Fruit fly (Drosophila melanogaster): ENCODE measurements around the gene Tsp66E.

Gene Tsp66E

DNA sequence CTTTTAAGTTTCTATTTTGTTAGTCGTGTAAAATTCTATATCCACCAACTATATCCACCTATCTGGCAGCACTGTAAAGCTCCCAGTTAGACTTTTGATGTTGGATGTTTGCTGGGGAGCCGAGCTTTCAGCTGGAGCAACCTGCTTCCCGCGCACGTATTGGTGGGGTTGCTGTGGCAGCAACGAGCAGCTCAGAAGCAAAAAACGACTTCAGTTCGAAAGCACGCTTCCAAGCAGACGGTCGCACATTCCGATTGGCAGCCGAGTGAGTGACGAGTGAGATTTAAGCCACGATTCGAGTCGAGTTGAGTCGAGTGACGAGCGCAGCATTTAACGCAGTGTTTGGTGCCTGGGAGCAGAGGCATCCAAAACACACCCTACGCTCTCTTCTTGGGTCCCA, at the start of gene Tsp66E, which contains the start of gene mfr:
Gene Tsp66E, plus strand, starts transcription at position 168 of the 400 bp plus-strand sequence.
Gene mfr, minus strand, starts transcription at position 340 of the 400 bp plus-strand sequence.
- TF ChIP-seq CG17801 (GFP tag; optimal IDR thresholded peaks at IDR 0.05; ENCODE audit: partially characterized antibody), result peak; percentile 23

DNA sequence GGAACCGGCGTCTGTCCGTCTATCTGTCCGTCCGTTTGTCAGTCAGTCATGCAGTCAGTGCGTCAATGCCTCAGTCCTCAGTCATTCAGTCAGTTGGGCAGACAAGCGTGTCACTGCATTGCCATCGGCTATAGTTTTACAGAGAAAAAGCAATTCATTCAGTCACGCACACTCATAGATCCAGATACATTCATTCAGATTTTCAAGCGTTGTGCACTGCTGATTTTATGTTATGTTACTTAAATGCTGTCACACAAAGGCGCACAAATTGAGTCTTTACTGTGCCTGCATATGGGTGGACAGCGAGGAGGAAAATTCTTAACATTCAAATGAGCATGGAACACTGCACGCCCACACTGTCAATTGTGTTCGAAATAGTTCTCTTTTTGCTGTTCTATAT, 47.1 kb upstream of the Tsp66E start:
- no peak for TF ChIP-seq CG17801 (GFP tag; optimal IDR thresholded peaks at IDR 0.05; ENCODE audit: partially characterized antibody)

DNA sequence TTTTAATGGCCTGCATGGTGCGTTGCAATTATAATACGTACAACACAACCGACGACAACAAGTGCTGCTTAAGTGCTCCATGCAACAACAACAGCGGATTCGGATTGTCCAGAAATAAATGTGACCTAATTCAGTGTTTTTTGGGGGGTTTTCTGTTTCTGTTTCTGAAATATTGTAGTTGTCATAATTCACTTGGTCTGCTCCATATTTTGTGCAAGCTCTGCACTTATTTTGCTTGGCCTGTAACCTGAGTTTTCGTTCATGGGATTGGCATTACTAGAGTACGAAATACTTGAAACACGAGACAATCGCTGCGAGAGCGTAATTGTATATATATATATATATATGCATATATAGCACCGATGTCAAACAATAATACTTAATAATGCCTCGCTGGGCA, 43.0 kb upstream of the Tsp66E start:
- TF ChIP-seq CG17801 (GFP tag; optimal IDR thresholded peaks at IDR 0.05; ENCODE audit: partially characterized antibody), result peak; percentile 60

DNA sequence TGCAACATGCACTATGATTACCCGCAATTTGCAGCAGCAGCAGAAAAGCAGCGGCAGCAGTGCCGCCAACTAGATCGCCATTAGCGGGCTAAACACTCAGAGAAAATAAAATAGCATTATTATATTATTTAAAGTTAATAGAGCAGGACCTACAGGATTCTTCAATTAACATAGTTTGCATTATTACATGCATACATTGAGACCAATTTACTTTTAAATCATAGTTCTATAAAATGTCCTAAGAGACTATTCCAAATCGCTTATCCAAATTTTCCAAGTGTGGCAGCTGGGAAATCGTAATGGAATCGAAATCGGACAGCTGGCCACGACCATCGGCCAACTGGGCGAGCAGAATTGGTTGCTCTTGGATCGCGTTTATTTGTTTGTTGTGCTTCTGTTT, 41.8 kb upstream of the Tsp66E start:
- TF ChIP-seq CG17801 (GFP tag; optimal IDR thresholded peaks at IDR 0.05; ENCODE audit: partially characterized antibody), result no peak

DNA sequence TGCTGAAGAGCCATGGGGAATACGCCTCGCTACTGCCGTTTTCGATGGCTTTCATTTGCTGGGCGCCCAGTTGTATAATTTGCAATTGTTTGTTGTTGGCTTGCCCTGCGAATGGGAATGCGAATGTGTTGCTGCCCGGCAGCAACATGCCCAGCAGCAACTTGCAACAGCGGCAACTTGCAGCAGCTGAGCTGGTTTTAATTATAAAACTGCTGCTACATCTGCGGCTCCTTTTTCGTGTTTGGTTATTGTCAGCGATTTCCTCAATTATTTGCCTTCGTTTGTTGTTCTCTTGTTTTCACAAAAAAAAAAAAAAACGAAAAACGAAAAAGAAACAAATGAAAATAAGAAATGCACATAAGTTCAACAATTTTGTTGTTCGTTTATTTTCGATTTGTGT, 41.3 kb upstream of the Tsp66E start:
- no peak for TF ChIP-seq CG17801 (GFP tag; optimal IDR thresholded peaks at IDR 0.05; ENCODE audit: partially characterized antibody)

DNA sequence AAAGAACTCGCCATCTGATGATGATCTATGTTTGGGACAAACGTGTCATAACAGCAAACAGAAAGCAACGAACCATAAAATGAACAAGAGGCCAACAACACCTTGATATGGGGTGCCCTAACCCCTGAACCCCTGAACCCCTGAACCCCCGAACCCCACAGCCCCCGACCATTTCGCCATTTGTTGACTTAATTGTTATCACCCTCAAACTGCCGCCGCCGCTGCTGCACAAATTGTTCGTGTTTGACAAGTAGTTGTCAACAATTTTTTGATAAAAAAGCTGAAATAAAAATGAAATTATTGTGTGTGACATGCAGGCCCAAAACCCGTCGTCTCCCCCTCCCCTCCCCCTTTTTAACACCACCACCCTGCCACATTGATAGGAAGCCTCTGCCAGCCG, 39.2 kb upstream of the Tsp66E start:
- TF ChIP-seq CG17801 (GFP tag; optimal IDR thresholded peaks at IDR 0.05; ENCODE audit: partially characterized antibody), result no peak

DNA sequence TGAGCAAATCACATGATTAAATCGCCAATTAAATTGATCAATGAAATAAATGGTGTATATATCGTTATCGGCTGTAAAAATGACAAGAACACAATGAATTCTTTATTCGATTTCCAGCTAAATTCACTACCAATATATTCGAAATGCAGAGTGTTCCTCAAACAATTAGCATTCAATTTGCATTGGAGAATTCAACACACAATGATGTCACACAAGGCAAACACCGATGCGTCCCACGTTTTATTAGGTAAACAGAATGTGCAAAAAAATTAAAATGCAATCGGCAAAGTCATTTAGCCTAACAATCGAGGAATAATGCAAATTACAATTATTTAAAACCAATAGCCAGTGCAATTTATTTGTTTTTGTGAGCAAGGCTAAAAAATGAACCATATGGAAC, 33.9 kb upstream of the Tsp66E start:
- TF ChIP-seq CG17801 (GFP tag; optimal IDR thresholded peaks at IDR 0.05; ENCODE audit: partially characterized antibody), result no peak

DNA sequence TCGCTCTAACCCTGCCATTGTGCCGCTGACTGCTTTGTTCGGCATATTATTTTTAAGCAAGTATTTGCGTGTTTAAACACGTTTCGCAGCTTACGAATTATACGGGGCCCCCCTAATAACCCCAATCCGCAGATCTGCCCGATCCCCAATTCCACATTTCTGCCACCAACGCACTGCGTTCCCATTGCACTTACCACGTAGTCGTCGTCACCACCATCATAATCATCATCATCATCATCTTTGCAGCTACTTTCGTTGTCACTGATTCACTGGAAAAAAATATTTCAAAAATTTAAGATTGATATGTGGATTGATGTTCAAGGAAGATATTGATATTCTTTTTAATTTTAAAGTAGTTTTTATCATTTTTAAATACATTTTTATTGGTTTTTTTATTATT, 32.8 kb upstream of the Tsp66E start:
- no peak for TF ChIP-seq CG17801 (GFP tag; optimal IDR thresholded peaks at IDR 0.05; ENCODE audit: partially characterized antibody)

DNA sequence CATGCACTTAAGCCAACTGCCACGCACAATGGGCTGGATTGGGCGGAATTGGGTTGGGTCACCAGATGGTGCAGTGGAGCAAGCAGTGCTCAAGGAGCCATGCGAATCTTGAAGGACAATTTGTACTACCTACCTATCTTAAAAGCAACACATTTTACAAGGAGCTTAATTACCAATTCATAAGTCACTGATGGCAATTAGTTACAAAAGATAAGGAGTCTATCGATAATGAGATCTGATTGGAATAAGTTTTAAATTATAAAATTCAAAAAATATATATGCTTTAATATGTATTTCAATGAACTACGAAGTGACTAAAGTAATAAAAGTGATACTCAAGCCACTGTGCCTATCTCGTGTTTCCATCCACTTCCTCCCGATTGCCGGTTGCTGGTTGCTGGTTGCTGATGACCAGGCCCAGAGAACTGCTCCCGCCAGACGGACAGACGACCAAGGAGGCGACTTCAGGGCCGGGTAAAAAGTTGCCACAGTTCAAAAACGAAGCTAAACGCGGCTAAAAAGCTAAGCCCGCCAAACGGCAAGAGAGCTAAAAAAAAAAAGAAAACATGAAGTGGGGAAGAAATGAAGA, 30.4 kb upstream of the Tsp66E start:
- no peak for TF ChIP-seq CG17801 (GFP tag; optimal IDR thresholded peaks at IDR 0.05; ENCODE audit: partially characterized antibody)

DNA sequence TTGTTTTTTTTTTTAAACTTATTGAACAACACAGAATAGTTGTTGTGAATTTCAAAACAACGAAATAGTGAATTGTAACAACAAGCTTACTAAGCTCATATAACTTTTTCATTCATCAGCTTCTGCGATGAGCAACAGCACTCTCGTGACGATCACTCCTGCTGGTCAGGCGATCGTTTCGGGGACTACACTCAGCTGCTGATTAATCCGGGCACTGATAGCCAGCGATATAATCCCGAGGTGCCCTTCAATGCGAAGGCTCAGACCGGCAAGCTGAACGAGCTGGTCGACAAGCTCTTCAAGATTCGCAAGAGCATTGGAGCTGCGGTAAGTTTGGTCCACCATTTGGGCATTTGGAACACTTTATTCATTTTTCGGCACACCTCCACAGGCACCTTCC, 23.8 kb upstream of the Tsp66E start, which contains the start of gene CG43169:
Gene CG43169, minus strand, starts transcription at position 101 of the 400 bp plus-strand sequence.
- no peak for TF ChIP-seq CG17801 (GFP tag; optimal IDR thresholded peaks at IDR 0.05; ENCODE audit: partially characterized antibody)

DNA sequence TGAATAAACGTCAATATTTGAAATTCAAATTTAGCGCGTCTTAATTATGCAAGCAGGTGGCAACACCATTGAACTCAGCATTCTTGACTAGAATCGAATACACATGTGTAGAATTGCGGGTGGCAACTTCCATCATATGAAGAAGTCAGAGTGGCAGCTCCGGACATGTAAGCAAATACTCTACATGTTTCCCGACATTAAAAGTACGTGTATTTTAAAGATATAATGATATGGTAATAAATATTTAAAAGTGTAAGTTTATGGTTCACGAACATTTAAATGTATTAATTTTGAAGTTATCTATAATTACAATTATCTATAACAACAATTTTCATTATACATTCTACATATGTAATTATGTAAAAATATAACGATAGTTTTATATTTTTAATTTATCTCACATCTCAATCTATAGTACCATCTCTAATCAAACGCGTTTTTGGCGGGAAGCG, 21.1 kb upstream of the Tsp66E start, which contains the start of gene Mcm7:
Gene Mcm7, plus strand, starts transcription at position 430 of the 452 bp plus-strand sequence.
- TF ChIP-seq CG17801 (GFP tag; optimal IDR thresholded peaks at IDR 0.05; ENCODE audit: partially characterized antibody), result no peak

DNA sequence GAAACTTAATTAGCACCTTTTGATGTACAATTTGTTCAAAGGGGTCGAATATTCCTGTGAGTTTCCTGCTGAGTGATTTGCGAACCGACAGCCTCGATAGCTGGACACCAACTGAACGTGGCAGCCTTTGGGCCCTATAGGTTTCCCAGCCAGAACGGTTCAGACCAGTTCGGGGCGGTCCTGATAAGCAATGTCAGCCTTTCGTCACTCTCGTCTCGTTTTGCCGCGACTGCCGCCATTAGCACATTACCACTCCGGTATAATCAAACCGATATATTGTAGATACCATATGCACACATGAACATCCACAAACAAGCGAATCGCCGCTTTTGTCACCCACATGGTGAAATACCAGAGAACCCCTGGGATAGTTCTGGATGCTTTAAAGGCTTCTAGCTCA, 7.2 kb upstream of the Tsp66E start, which contains the start of gene TrpA1:
Gene TrpA1, minus strand, starts transcription at position 101 of the 400 bp plus-strand sequence.
- no peak for TF ChIP-seq CG17801 (GFP tag; optimal IDR thresholded peaks at IDR 0.05; ENCODE audit: partially characterized antibody)

DNA sequence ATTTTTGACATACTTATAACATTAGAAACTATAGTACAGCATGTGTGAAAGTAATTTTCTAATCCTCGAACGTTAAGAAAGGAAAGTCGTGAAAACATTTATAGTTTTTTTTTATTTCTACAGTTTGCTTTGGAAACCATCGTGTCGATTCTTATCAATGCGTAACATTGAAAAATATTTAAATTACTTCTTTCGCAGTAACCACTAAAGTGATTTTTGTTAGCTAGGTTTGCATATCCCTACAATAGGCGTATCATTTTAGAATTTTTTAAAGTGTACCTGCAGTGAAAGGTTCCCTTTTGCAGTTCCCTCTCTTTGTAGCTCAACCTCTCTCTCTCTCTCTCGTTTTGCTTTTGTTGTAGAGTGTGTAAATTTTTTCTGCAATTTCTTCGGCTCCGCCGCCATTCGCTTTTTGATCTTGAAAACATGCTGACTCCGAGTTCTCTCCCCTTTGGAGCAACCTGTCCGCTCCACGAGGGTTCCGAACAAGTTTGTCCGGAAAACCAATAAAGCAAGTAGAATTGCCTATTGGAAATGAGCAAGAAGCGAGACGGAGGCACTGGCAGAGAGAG, 1.3 kb downstream of the Tsp66E start:
- TF ChIP-seq CG17801 (GFP tag; optimal IDR thresholded peaks at IDR 0.05; ENCODE audit: partially characterized antibody), result peak; percentile 53

DNA sequence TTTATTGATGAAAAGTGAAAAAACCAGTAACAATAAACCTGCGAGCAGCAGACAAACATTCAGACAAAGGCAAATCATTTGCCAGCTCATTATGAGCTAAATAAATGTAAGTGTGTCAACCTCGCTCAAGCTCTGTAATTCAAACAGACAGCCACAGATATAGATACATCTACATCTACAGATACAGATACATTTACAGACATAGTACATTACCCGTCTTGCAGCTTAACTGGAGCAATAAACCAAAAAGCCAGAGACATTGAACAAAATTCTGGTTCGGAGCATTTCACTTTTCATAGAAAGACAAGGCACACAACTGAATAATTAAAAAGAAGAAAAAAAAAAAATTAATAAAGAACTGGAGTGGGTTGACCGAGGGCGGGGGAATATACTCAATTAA, 7.4 kb downstream of the Tsp66E start:
- TF ChIP-seq CG17801 (GFP tag; optimal IDR thresholded peaks at IDR 0.05; ENCODE audit: partially characterized antibody), result no peak

DNA sequence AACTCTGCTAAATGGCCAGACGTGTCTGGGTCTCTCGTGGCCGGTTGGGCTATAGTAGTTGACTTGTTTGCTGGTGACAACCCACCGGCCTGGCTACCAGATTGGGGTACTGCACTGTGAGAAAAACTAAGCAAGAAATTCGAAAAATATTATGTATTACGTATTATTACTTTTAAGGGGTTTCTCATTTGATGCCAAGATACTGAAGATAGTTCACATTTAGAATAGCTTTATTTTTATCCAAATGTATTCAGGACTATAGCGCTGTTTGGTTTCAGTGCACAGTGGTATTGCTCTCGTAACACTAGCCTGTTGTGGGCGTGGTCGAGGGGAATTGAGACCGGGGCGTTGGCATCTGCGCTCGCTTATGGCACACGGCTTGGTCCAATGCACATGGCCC, 8.4 kb downstream of the Tsp66E start:
- no peak for TF ChIP-seq CG17801 (GFP tag; optimal IDR thresholded peaks at IDR 0.05; ENCODE audit: partially characterized antibody)

DNA sequence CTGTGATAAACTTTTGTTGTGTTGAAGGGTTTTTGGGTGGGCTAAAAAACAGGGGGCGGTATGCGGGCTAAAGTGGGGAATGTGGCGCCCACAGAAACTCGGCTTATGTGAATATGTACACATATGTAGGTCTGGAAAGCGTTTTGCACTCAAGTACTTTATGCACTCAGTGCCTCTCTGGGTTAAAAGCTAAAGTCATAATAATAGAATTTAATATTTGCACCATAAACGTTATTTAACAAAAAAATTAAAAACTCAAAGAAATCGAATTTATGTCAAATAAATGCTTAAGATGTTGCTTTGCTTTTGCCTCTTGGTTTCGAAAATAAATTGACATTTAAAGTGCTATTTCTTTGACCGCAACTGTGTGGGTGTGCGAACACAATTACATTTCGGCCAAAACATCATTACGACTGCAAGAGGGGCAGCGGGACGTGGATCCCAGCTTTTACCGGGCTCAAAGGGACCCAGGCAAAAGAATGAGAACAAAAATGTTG, 12.2 kb downstream of the Tsp66E start:
- TF ChIP-seq CG17801 (GFP tag; optimal IDR thresholded peaks at IDR 0.05; ENCODE audit: partially characterized antibody), result no peak
